Worm (Caenorhabditis elegans): ENCODE data around the gene clec-222.

Gene clec-222

ce11 chrV:11228653-11229173, 42.4 kb upstream of the clec-222 start, which contains the start of gene pqn-70 (continued):
- peak; percentile 40 for TF ChIP-seq pqm-1 (tag; optimal IDR thresholded peaks at IDR 0.05)
- no peak for TF ChIP-seq ceh-6 (GFP tag; optimal IDR thresholded peaks at IDR 0.05)
- no peak for TF ChIP-seq ama-1 (optimal IDR thresholded peaks at IDR 0.05)
- no peak for TF ChIP-seq odd-2 (tag; optimal IDR thresholded peaks at IDR 0.05)
- TF ChIP-seq ceh-34 (tag; optimal IDR thresholded peaks at IDR 0.05) = peak; percentile 90
- TF ChIP-seq ceh-2 (tag; optimal IDR thresholded peaks at IDR 0.05) = peak; percentile 66
- TF ChIP-seq hlh-30 (tag; optimal IDR thresholded peaks at IDR 0.05; ENCODE audit: insufficient read depth) = peak; percentile 94
- TF ChIP-seq pros-1 (tag; optimal IDR thresholded peaks at IDR 0.05) = peak; percentile 9
- TF ChIP-seq zip-5 (tag; optimal IDR thresholded peaks at IDR 0.05) = peak; percentile 32
- no peak for TF ChIP-seq nhr-232 (tag; optimal IDR thresholded peaks at IDR 0.05)
- peak; percentile 66 for TF ChIP-seq nfya-1 (tag; optimal IDR thresholded peaks at IDR 0.05)
- peak; percentile 25 for TF ChIP-seq hlh-8 (tag; optimal IDR thresholded peaks at IDR 0.05)
- TF ChIP-seq unc-42 (tag; optimal IDR thresholded peaks at IDR 0.05) = peak; percentile 86

ce11 chrV:11231177-11231576, 40.0 kb upstream of the clec-222 start:
- TF ChIP-seq elt-2 (tag; optimal IDR thresholded peaks at IDR 0.05) = peak; percentile 8
- TF ChIP-seq madf-2 (tag; optimal IDR thresholded peaks at IDR 0.05) = no peak

ce11 chrV:11234350-11234749, 36.8 kb upstream of the clec-222 start, which contains the start of gene T19B10.5:
T19B10.5 (plus strand) TSS chrV:11234650.
- TF ChIP-seq C08G9.2 (tag; optimal IDR thresholded peaks at IDR 0.05) (no peak), unc-3 (GFP tag; conservative IDR thresholded peaks at IDR 0.05) (no peak), unc-3 (tag; optimal IDR thresholded peaks at IDR 0.05) (no peak), elt-2 (tag; optimal IDR thresholded peaks at IDR 0.05) (no peak), syd-9 (tag; optimal IDR thresholded peaks at IDR 0.05) (no peak), ztf-16 (tag; optimal IDR thresholded peaks at IDR 0.05) (no peak), zip-5 (tag; optimal IDR thresholded peaks at IDR 0.05) (no peak), ets-4 (tag; optimal IDR thresholded peaks at IDR 0.05) (no peak), ceh-14 (tag; optimal IDR thresholded peaks at IDR 0.05) (no peak), K02D7.2 (tag; optimal IDR thresholded peaks at IDR 0.05) (no peak), tbx-2 (tag; optimal IDR thresholded peaks at IDR 0.05) (no peak), sox-4 (tag; optimal IDR thresholded peaks at IDR 0.05) (no peak), lim-6 (tag; optimal IDR thresholded peaks at IDR 0.05) (no peak), ceh-34 (tag; optimal IDR thresholded peaks at IDR 0.05) (no peak)

ce11 chrV:11235876-11236275, 35.3 kb upstream of the clec-222 start:
- TF ChIP-seq elt-2 (tag; optimal IDR thresholded peaks at IDR 0.05) (peak; percentile 94), unc-86 (tag; optimal IDR thresholded peaks at IDR 0.05) (no peak)

ce11 chrV:11239187-11239725, 31.9 kb upstream of the clec-222 start, which contains the start of the genes dvc-1 and ima-1:
dvc-1 (minus strand) TSS chrV:11239331.
ima-1 (plus strand) TSS chrV:11239675.
- TF ChIP-seq pha-4 (tag; optimal IDR thresholded peaks at IDR 0.05) (no peak), ceh-30 (tag; optimal IDR thresholded peaks at IDR 0.05) (no peak), hlh-8 (tag; optimal IDR thresholded peaks at IDR 0.05) (peak; percentile 48), ceh-14 (tag; optimal IDR thresholded peaks at IDR 0.05) (peak; percentile 85), Y22D7AL.16 (tag; optimal IDR thresholded peaks at IDR 0.05) (peak; percentile 45), pqm-1 (tag; optimal IDR thresholded peaks at IDR 0.05) (no peak), rnt-1 (tag; optimal IDR thresholded peaks at IDR 0.05) (peak; percentile 76), F13H6.1 (tag; optimal IDR thresholded peaks at IDR 0.05) (peak; percentile 76), ceh-31 (tag; optimal IDR thresholded peaks at IDR 0.05) (peak; percentile 82), npax-4 (tag; optimal IDR thresholded peaks at IDR 0.05) (peak; percentile 41), unc-42 (tag; optimal IDR thresholded peaks at IDR 0.05) (peak; percentile 28), ztf-16 (tag; optimal IDR thresholded peaks at IDR 0.05) (peak; percentile 82), hlh-13 (GFP tag; optimal IDR thresholded peaks at IDR 0.05) (peak; percentile 40), ceh-18 (tag; optimal IDR thresholded peaks at IDR 0.05) (peak; percentile 24), pha-2 (tag; optimal IDR thresholded peaks at IDR 0.05) (no peak), K09A11.1 (tag; optimal IDR thresholded peaks at IDR 0.05; ENCODE audit: insufficient read depth) (peak; percentile 72), nfya-1 (tag; optimal IDR thresholded peaks at IDR 0.05) (peak; percentile 75), pax-1 (tag; optimal IDR thresholded peaks at IDR 0.05) (peak; percentile 25), T23F11.4 (GFP tag; optimal IDR thresholded peaks at IDR 0.05) (peak; percentile 22), tbx-2 (tag; optimal IDR thresholded peaks at IDR 0.05) (peak; percentile 77), nhr-232 (tag; optimal IDR thresholded peaks at IDR 0.05) (peak; percentile 66), elt-4 (tag; optimal IDR thresholded peaks at IDR 0.05) (no peak), elt-2 (tag; optimal IDR thresholded peaks at IDR 0.05) (peak; percentile 90), ahr-1 (tag; optimal IDR thresholded peaks at IDR 0.05) (peak; percentile 76), hlh-30 (tag; optimal IDR thresholded peaks at IDR 0.05; ENCODE audit: insufficient read depth) (peak; percentile 70), K02D7.2 (tag; optimal IDR thresholded peaks at IDR 0.05) (peak; percentile 62), unc-55 (GFP tag; optimal IDR thresholded peaks at IDR 0.05) (no peak), C08G9.2 (tag; optimal IDR thresholded peaks at IDR 0.05) (peak; percentile 69), sox-4 (tag; optimal IDR thresholded peaks at IDR 0.05) (peak; percentile 65)

Data from whole organism, late embryonic.